Worm (Caenorhabditis elegans) whole organism, late embryonic: Measurements from ENCODE around the gene sqv-2.

Experiments
- C38D4.7 ChIP-seq: fragments of 200-800 bp; sonication (Bioruptor generic); optimal IDR thresholded peaks from 2 replicates; lab custom pipeline; 2018; ENCODE audit warnings: mild to moderate bottlenecking, missing genetic modification characterization, moderate library complexity, missing compliant biosample characterization
- Y22D7AL.16 ChIP-seq: sonication (generic microtip); optimal IDR thresholded peaks from 2 replicates; lab custom pipeline; 2016; ENCODE audit warnings: missing genetic modification characterization, missing compliant biosample characterization
- ceh-34 ChIP-seq: sonication (generic microtip); optimal IDR thresholded peaks from 2 replicates; lab custom pipeline; 2016; ENCODE audit warnings: mild to moderate bottlenecking, missing genetic modification characterization, missing compliant biosample characterization
- ceh-45 ChIP-seq: fragments of 200-800 bp; sonication (Bioruptor generic); IDR thresholded peaks from 2 replicates; pipeline ENCODE4 v1.3.6; 2022; ENCODE audit warnings: missing genetic modification reagents, missing genetic modification characterization, missing compliant biosample characterization
- ceh-9 ChIP-seq: sonication (generic microtip); optimal IDR thresholded peaks from 2 replicates; lab custom pipeline; 2016; ENCODE audit warnings: mild to moderate bottlenecking, missing genetic modification characterization, inconsistent platforms, missing compliant biosample characterization
- che-1 ChIP-seq: sonication (generic microtip); optimal IDR thresholded peaks from 2 replicates; lab custom pipeline; 2016; ENCODE audit warnings: mild to moderate bottlenecking, missing genetic modification characterization, missing compliant biosample characterization
- fax-1 ChIP-seq: sonication (generic microtip); optimal IDR thresholded peaks from 2 replicates; lab custom pipeline; 2016; ENCODE audit warnings: missing genotype, missing genetic modification characterization, missing compliant biosample characterization
- hlh-15 ChIP-seq: sonication (generic microtip); optimal IDR thresholded peaks from 2 replicates; lab custom pipeline; 2016; ENCODE audit warnings: missing genetic modification characterization, missing compliant biosample characterization
- nhr-232 ChIP-seq: sonication (generic microtip); optimal IDR thresholded peaks from 2 replicates; lab custom pipeline; 2016; ENCODE audit warnings: missing genetic modification characterization, missing compliant biosample characterization
- pros-1 ChIP-seq: fragments of 150-350 bp; optimal IDR thresholded peaks from 2 replicates; lab custom pipeline; 2014; ENCODE audit warnings: missing biosample characterization, missing genetic modification reagents, missing genetic modification characterization
- ztf-16 ChIP-seq: sonication (generic microtip); optimal IDR thresholded peaks from 2 replicates; lab custom pipeline; 2017; ENCODE audit warnings: missing genetic modification characterization, missing compliant biosample characterization

Gene sqv-2

ce11 chrII:2841529-2841928 lies 52.7 kb downstream of the sqv-2 start, which contains the start of gene Y110A2AL.6:
Gene Y110A2AL.6 (minus strand): TSS chrII:2841629.
- TF ChIP-seq fax-1 (tag; lab: Kevin White, UChicago), result no peak
- no peak for TF ChIP-seq ceh-45 (GFP tag; lab: Robert Waterston, UW)
- no peak for TF ChIP-seq che-1 (tag; lab: Kevin White, UChicago)
- no peak for TF ChIP-seq nhr-232 (tag; lab: Kevin White, UChicago)
- no peak for TF ChIP-seq ceh-34 (tag; lab: Kevin White, UChicago)
- no peak for TF ChIP-seq ztf-16 (tag; lab: Kevin White, UChicago)
- TF ChIP-seq hlh-15, result no peak
- no peak for TF ChIP-seq C38D4.7 (GFP tag; lab: Kevin White, UChicago)
- no peak for TF ChIP-seq ceh-9 (tag; lab: Kevin White, UChicago)
- no peak for TF ChIP-seq pros-1 (tag; lab: Kevin White, UChicago)
- TF ChIP-seq Y22D7AL.16 (tag; lab: Kevin White, UChicago), result no peak
